Worm (Caenorhabditis elegans): ENCODE data around the gene dpy-2.

DNA sequence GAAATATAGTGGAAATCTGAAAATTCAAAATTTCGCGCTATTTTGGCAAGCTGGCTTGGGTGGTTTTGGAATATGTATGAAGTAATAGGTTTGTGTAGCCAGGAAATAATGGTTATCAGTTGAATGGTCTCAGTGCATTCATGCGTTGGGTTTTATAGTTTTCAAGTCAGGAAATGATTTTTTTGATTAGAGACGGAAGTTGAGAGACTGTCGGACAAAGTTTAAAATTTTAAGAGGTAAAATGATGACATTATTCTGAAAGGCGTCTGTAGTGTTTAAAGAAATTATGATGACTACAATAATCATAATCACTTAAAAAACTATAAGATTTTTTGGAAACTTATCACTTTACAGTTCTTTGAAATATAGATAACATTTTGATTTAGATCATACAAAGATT lies 12.6 kb upstream of the dpy-2 start, which contains the start of gene C18H9.6:
- TF ChIP-seq pha-4 (tag; optimal IDR thresholded peaks at IDR 0.05) (no peak), ztf-16 (tag; optimal IDR thresholded peaks at IDR 0.05) (no peak), rnt-1 (tag; optimal IDR thresholded peaks at IDR 0.05) (no peak), nfya-1 (tag; optimal IDR thresholded peaks at IDR 0.05) (no peak), ceh-9 (tag; optimal IDR thresholded peaks at IDR 0.05) (no peak), ceh-45 (GFP tag; IDR thresholded peaks at IDR 0.05) (no peak), pqm-1 (tag; optimal IDR thresholded peaks at IDR 0.05) (no peak), ama-1 (optimal IDR thresholded peaks at IDR 0.05) (no peak), pax-1 (tag; optimal IDR thresholded peaks at IDR 0.05) (no peak), lin-11 (tag; optimal IDR thresholded peaks at IDR 0.05) (no peak), fkh-10 (GFP tag; optimal IDR thresholded peaks at IDR 0.05) (no peak), tbx-2 (tag; optimal IDR thresholded peaks at IDR 0.05) (no peak), che-1 (tag; optimal IDR thresholded peaks at IDR 0.05) (no peak), sox-2 (GFP tag; IDR thresholded peaks at IDR 0.05) (no peak)
